Worm (Caenorhabditis elegans) whole organism, young adult: ENCODE results near the gene F59A6.10.

Source experiments
- B0336.3 ChIP-seq: fragments of 200-800 bp; sonication (Bioruptor generic); IDR thresholded peaks from 2 replicates; pipeline ENCODE4 v1.3.6; 2022; ENCODE audit warnings: missing genetic modification characterization, missing compliant biosample characterization
- D2030.7 ChIP-seq: fragments of 200-800 bp; sonication (Bioruptor generic); IDR thresholded peaks from 2 replicates; pipeline ENCODE4 v1.3.6; 2022; ENCODE audit warnings: missing genetic modification reagents, missing genetic modification characterization, missing compliant biosample characterization
- F37B4.10 ChIP-seq: fragments of 200-800 bp; sonication (Bioruptor generic); IDR thresholded peaks from 2 replicates; pipeline ENCODE4 v1.3.6; 2022; ENCODE audit warnings: missing genetic modification characterization, missing compliant biosample characterization
- Y67H2A.10 ChIP-seq: fragments of 200-800 bp; sonication (Bioruptor generic); conservative IDR thresholded peaks from 2 replicates; pipeline ENCODE4 v1.3.6; 2022; ENCODE audit warnings: missing genetic modification reagents, missing genetic modification characterization, missing compliant biosample characterization
- Y95B8A.8 ChIP-seq: fragments of 200-800 bp; sonication (Bioruptor generic); IDR thresholded peaks from 2 replicates; pipeline ENCODE4 v1.3.6; 2022; ENCODE audit warnings: missing genetic modification reagents, missing genetic modification characterization, missing compliant biosample characterization
- ama-1 ChIP-seq, 3 experiments: fragments of 150-350 bp in 1 of 3; sonication (generic microtip) in 2 of 3; optimal IDR thresholded peaks; 2 replicates each; lab custom pipeline; 2014 to 2018; ENCODE audit warnings: missing biosample characterization in 2 of 3, missing genetic modification characterization in 2 of 3, missing genetic modification reagents in 2 of 3
- athp-1 ChIP-seq: sonication (generic microtip); optimal IDR thresholded peaks from 2 replicates; lab custom pipeline; 2017; ENCODE audit warnings: mild to moderate bottlenecking, missing genetic modification characterization, missing compliant biosample characterization
- attf-3 ChIP-seq: fragments of 200-800 bp; sonication (Bioruptor generic); conservative IDR thresholded peaks from 2 replicates; pipeline ENCODE4 v1.3.6; 2022; ENCODE audit warnings: missing genetic modification reagents, missing genetic modification characterization, missing compliant biosample characterization
- cebp-1 ChIP-seq, 2 experiments: fragments of 200-800 bp in 1 of 2; sonication (Bioruptor generic) in 1 of 2; sonication (generic microtip) in 1 of 2; IDR thresholded peaks in 1 of 2; optimal IDR thresholded peaks in 1 of 2; 2 replicates each; pipeline versions ENCODE4 v1.3.6 to Lab custom; 2017 to 2022; ENCODE audit warnings: missing compliant biosample characterization in 2 of 2, missing genetic modification characterization in 2 of 2, mild to moderate bottlenecking in 1 of 2, missing genetic modification reagents in 1 of 2, moderate library complexity in 1 of 2
- cebp-2 ChIP-seq: fragments of 200-800 bp; sonication (Bioruptor generic); IDR thresholded peaks from 2 replicates; pipeline ENCODE4 v1.3.6; 2022; ENCODE audit warnings: missing genetic modification characterization, missing compliant biosample characterization
- ceh-27 ChIP-seq: fragments of 200-800 bp; sonication (Bioruptor generic); optimal IDR thresholded peaks from 2 replicates; lab custom pipeline; 2018; ENCODE audit warnings: mild to moderate bottlenecking, missing genetic modification characterization, moderate library complexity, missing compliant biosample characterization
- ceh-58 ChIP-seq: fragments of 200-800 bp; sonication (Bioruptor generic); IDR thresholded peaks from 2 replicates; pipeline ENCODE4 v1.3.6; 2022; ENCODE audit warnings: missing genetic modification characterization, missing compliant biosample characterization
- ceh-79 ChIP-seq: sonication (generic microtip); optimal IDR thresholded peaks from 2 replicates; lab custom pipeline; 2017; ENCODE audit warnings: mild to moderate bottlenecking, missing genetic modification characterization, missing compliant biosample characterization
- die-1 ChIP-seq: sonication (generic microtip); optimal IDR thresholded peaks from 2 replicates; lab custom pipeline; 2016; ENCODE audit warnings: missing genotype, mild to moderate bottlenecking, missing genetic modification characterization, missing compliant biosample characterization
- dox-1 ChIP-seq: fragments of 200-800 bp; sonication (Bioruptor generic); IDR thresholded peaks from 2 replicates; pipeline ENCODE4 v1.3.6; 2022; ENCODE audit warnings: missing genetic modification reagents, missing genetic modification characterization, missing compliant biosample characterization
- dpl-1 ChIP-seq: fragments of 150-350 bp; optimal IDR thresholded peaks from 2 replicates; lab custom pipeline; 2014; ENCODE audit warnings: missing biosample characterization, missing genetic modification reagents, missing genetic modification characterization
- egrh-3 ChIP-seq: fragments of 200-800 bp; sonication (Bioruptor generic); IDR thresholded peaks from 2 replicates; pipeline ENCODE4 v1.3.6; 2022; ENCODE audit warnings: missing genetic modification reagents, missing genetic modification characterization, missing compliant biosample characterization
- hlh-12 ChIP-seq: sonication (generic microtip); optimal IDR thresholded peaks from 2 replicates; lab custom pipeline; 2016; ENCODE audit warnings: missing genetic modification characterization, missing compliant biosample characterization
- hlh-26 ChIP-seq: fragments of 200-800 bp; sonication (Bioruptor generic); conservative IDR thresholded peaks from 2 replicates; pipeline ENCODE4 v1.3.6; 2022; ENCODE audit warnings: missing genetic modification reagents, missing genetic modification characterization, missing compliant biosample characterization
- hsf-1 ChIP-seq: fragments of 200-800 bp; sonication (Bioruptor generic); IDR thresholded peaks from 2 replicates; pipeline ENCODE4 v1.3.6; 2022; ENCODE audit warnings: missing genetic modification reagents, missing genetic modification characterization, missing compliant biosample characterization
- let-526 ChIP-seq: fragments of 200-800 bp; sonication (Bioruptor generic); IDR thresholded peaks from 2 replicates; pipeline ENCODE4 v1.3.6; 2022; ENCODE audit warnings: missing genetic modification reagents, missing genetic modification characterization, missing compliant biosample characterization
- let-607 ChIP-seq, 2 experiments: fragments of 200-800 bp in 1 of 2; sonication (Bioruptor generic) in 1 of 2; sonication (generic microtip) in 1 of 2; optimal IDR thresholded peaks; 2 replicates each; lab custom pipeline; 2016 to 2018; ENCODE audit warnings: mild to moderate bottlenecking in 2 of 2, missing compliant biosample characterization in 2 of 2, missing genetic modification characterization in 2 of 2, moderate library complexity in 2 of 2, missing genotype in 1 of 2
- lin-35 ChIP-seq, 3 experiments: fragments of 150-350 bp in 2 of 3; sonication (generic microtip) in 1 of 3; optimal IDR thresholded peaks; 2 replicates each; lab custom pipeline; 2014 to 2018; ENCODE audit warnings: missing biosample characterization in 3 of 3, missing genetic modification characterization in 3 of 3, missing genetic modification reagents in 3 of 3
- lsl-1 ChIP-seq: fragments of 200-800 bp; sonication (Bioruptor generic); optimal IDR thresholded peaks from 2 replicates; lab custom pipeline; 2018; ENCODE audit warnings: mild to moderate bottlenecking, missing genetic modification characterization, moderate library complexity, missing compliant biosample characterization
- madf-10 ChIP-seq: sonication (generic microtip); optimal IDR thresholded peaks from 2 replicates; lab custom pipeline; 2016; ENCODE audit warnings: mild to moderate bottlenecking, missing genetic modification characterization, missing compliant biosample characterization
- madf-3 ChIP-seq: fragments of 200-800 bp; sonication (Bioruptor generic); IDR thresholded peaks from 2 replicates; pipeline ENCODE4 v1.3.6; 2022; ENCODE audit warnings: missing genetic modification reagents, missing genetic modification characterization, missing compliant biosample characterization
- mxl-1 ChIP-seq: sonication (generic microtip); optimal IDR thresholded peaks from 2 replicates; lab custom pipeline; 2016; ENCODE audit warnings: missing genetic modification characterization, missing compliant biosample characterization
- nfya-1 ChIP-seq: sonication (generic microtip); optimal IDR thresholded peaks from 2 replicates; lab custom pipeline; 2017; ENCODE audit warnings: antibody characterized with exemption, missing compliant biosample characterization, missing genetic modification characterization, borderline replicate concordance; ENCODE audit not compliant: insufficient read depth
- nfya-2 ChIP-seq: fragments of 200-800 bp; sonication (Bioruptor generic); IDR thresholded peaks from 2 replicates; pipeline ENCODE4 v1.3.6; 2022; ENCODE audit warnings: missing genetic modification reagents, missing genetic modification characterization, missing compliant biosample characterization
- nhr-179 ChIP-seq: sonication (generic microtip); optimal IDR thresholded peaks from 2 replicates; lab custom pipeline; 2016; ENCODE audit warnings: mild to moderate bottlenecking, missing genetic modification characterization, missing compliant biosample characterization
- nhr-80 ChIP-seq: sonication (generic microtip); optimal IDR thresholded peaks from 2 replicates; lab custom pipeline; 2016; ENCODE audit warnings: missing genetic modification characterization, missing compliant biosample characterization
- rcor-1 ChIP-seq: fragments of 200-800 bp; sonication (Bioruptor generic); IDR thresholded peaks from 2 replicates; pipeline ENCODE4 v1.3.6; 2022; ENCODE audit warnings: missing genetic modification reagents, missing genetic modification characterization, missing compliant biosample characterization
- rec-8 ChIP-seq, 2 experiments: sonication (generic microtip); optimal IDR thresholded peaks; 2 replicates each; lab custom pipeline; 2016; ENCODE audit warnings: mild to moderate bottlenecking in 2 of 2, missing genetic modification characterization in 2 of 2, missing genetic modification reagents in 2 of 2, missing genotype in 2 of 2, missing biosample characterization in 1 of 2, missing compliant biosample characterization in 1 of 2, moderate library complexity in 1 of 2
- sea-2 ChIP-seq: fragments of 200-800 bp; sonication (Bioruptor generic); IDR thresholded peaks from 2 replicates; pipeline ENCODE4 v1.3.6; 2022; ENCODE audit warnings: missing genetic modification characterization, missing compliant biosample characterization
- somi-1 ChIP-seq: fragments of 200-800 bp; sonication (Bioruptor generic); optimal IDR thresholded peaks from 2 replicates; lab custom pipeline; 2018; ENCODE audit warnings: mild to moderate bottlenecking, missing genetic modification characterization, missing compliant biosample characterization
- tbp1 ChIP-seq: fragments of 200-800 bp; sonication (Bioruptor generic); optimal IDR thresholded peaks from 2 replicates; lab custom pipeline; 2018; ENCODE audit warnings: mild to moderate bottlenecking, missing genetic modification characterization, missing compliant biosample characterization
- tbx-9 ChIP-seq: sonication (generic microtip); optimal IDR thresholded peaks from 2 replicates; lab custom pipeline; 2016; ENCODE audit warnings: borderline replicate concordance, missing genetic modification characterization, inconsistent platforms, missing compliant biosample characterization
- xnd-1 ChIP-seq: sonication (generic microtip); optimal IDR thresholded peaks from 2 replicates; lab custom pipeline; 2016; ENCODE audit warnings: missing genotype, missing genetic modification reagents, missing genetic modification characterization, missing compliant biosample characterization
- zfh-2 ChIP-seq: fragments of 200-800 bp; sonication (Bioruptor generic); conservative IDR thresholded peaks from 2 replicates; pipeline ENCODE4 v1.3.6; 2022; ENCODE audit warnings: missing genetic modification reagents, missing genetic modification characterization, missing compliant biosample characterization
- ztf-22 ChIP-seq: fragments of 200-800 bp; sonication (Bioruptor generic); optimal IDR thresholded peaks from 2 replicates; lab custom pipeline; 2018; ENCODE audit warnings: mild to moderate bottlenecking, missing genetic modification characterization, moderate library complexity, missing compliant biosample characterization

Gene F59A6.10

DNA sequence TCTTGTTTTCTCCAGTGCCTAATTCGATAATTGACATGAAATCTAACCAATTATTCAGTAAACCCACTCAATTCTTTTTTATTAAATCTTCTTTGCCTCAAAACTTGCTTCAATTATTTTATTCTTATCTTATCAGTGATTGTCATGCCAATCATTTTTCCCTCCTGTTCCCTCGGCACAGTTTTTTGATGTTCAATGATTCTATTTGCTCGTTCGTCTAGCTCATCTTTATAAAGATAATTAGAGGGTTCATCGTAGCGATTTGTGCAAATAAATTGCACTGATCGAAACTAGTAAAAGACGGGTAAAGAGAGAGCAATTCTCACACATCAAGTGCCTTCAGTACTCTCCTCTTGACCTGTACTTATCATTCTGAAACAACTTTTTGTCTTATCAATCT lies 36.1 kb upstream of the F59A6.10 start:
- no peak for TF ChIP-seq nhr-179
- peak; percentile 81 for TF ChIP-seq nhr-80 (tag; lab: Kevin White, UChicago)

ce11 chrII:4968863-4969262 lies 34.9 kb upstream of the F59A6.10 start, which contains the start of gene shc-2:
TSS of gene shc-2 (plus strand) at chrII:4969163.
- TF ChIP-seq F37B4.10 (GFP tag; lab: Robert Waterston, UW) (no peak), ama-1 (optimal IDR thresholded peaks at IDR 0.05; lab: Kevin White, UChicago) (no peak), ama-1 (GFP tag; optimal IDR thresholded peaks at IDR 0.05; lab: Kevin White, UChicago) (no peak), xnd-1 (no peak), Y67H2A.10 (no peak), madf-10 (tag; lab: Kevin White, UChicago) (no peak), egrh-3 (GFP tag; lab: Robert Waterston, UW) (no peak), ceh-27 (GFP tag; lab: Kevin White, UChicago) (no peak), attf-3 (GFP tag; lab: Robert Waterston, UW) (no peak), dox-1 (GFP tag; lab: Robert Waterston, UW) (no peak), die-1 (tag; lab: Kevin White, UChicago) (no peak), hlh-26 (no peak), let-607 (tag; optimal IDR thresholded peaks at IDR 0.05; lab: Kevin White, UChicago) (no peak), ztf-22 (no peak), ceh-58 (no peak), Y95B8A.8 (GFP tag; lab: Robert Waterston, UW) (no peak), hsf-1 (no peak), rec-8 (tag; optimal IDR thresholded peaks at IDR 0.05; lab: Kevin White, UChicago) (no peak), mxl-1 (no peak), athp-1 (tag; lab: Kevin White, UChicago) (no peak), cebp-2 (GFP tag; lab: Robert Waterston, UW) (no peak)
- TF ChIP-seq, all 124 proteins: peak for 0

DNA sequence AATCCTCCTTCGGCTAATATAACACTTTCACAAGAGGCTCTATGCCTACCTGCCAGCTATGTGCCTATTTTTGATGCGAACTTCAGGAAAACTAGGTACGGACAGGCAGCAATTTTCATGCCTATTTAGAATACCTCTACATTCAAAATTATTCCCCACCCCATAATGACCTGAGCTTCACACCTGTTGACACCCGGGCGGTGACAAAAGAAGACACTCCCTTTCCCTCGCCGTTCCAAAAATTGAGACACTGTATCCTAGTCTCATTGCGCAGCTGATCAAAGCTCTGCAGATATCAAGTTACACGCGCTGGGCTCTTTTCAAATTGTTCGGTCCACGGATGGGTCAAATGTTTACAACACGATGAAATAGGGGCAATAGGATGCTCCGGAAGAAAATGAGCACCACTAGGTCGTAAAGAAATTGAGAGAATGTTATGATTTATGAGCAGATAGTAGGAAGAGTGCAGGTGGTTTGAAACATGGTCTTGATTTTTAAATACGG lies 29.3 kb upstream of the F59A6.10 start:
- TF ChIP-seq let-526 (GFP tag; lab: Robert Waterston, UW) (no peak), cebp-1 (GFP tag; IDR thresholded peaks at IDR 0.05; lab: Robert Waterston, UW) (no peak), cebp-1 (tag; optimal IDR thresholded peaks at IDR 0.05; lab: Kevin White, UChicago) (no peak), ceh-79 (tag; lab: Kevin White, UChicago) (no peak), sea-2 (no peak)
- TF ChIP-seq, all 124 proteins: peak for 0

- no peak for TF ChIP-seq somi-1 (GFP tag; lab: Kevin White, UChicago)
- no peak for TF ChIP-seq zfh-2
- no peak for TF ChIP-seq madf-3
- no peak for TF ChIP-seq nfya-1
- TF ChIP-seq xnd-1: no peak
- TF ChIP-seq tbx-9 (tag; lab: Kevin White, UChicago): no peak
- no peak for TF ChIP-seq lsl-1 (GFP tag; lab: Kevin White, UChicago)
- TF ChIP-seq rcor-1: no peak
- no peak for TF ChIP-seq tbp1
- no peak for TF ChIP-seq nfya-2 (GFP tag; lab: Robert Waterston, UW)
- no peak for TF ChIP-seq lin-35 (GFP tag; optimal IDR thresholded peaks at IDR 0.05; lab: Kevin White, UChicago)
- no peak for TF ChIP-seq F37B4.10 (GFP tag; lab: Robert Waterston, UW)
- no peak for TF ChIP-seq hlh-12 (tag; lab: Kevin White, UChicago)
- no peak for TF ChIP-seq B0336.3 (GFP tag; lab: Robert Waterston, UW)
- TF ChIP-seq dpl-1 (GFP tag; lab: Kevin White, UChicago): no peak
- no peak for TF ChIP-seq D2030.7
Measured at ce11 chrII:4975311-4975710, 28.4 kb upstream of the F59A6.10 start.
